Worm (Caenorhabditis elegans): ENCODE data around the gene W03A5.2.

- TF ChIP-seq unc-62 (GFP tag; optimal IDR thresholded peaks at IDR 0.05) (no peak), nhr-43 (tag; optimal IDR thresholded peaks at IDR 0.05; ENCODE audit: poor library complexity, severe bottlenecking) (peak; percentile 8), ztf-11 (tag; optimal IDR thresholded peaks at IDR 0.05) (no peak)
These were observed 33.0 kb upstream of the W03A5.2 start for ce11 chrIII:5372884-5373283.

All from whole organism, L3 larva.